Worm (Caenorhabditis elegans) whole organism, early embryonic: ENCODE data around the gene C18G1.6.
"Not testable (repeated sequence)": the region's sequence is repeated elsewhere in the genome, so short reads cannot be mapped to it uniquely, and the experiment has no call there.

Source experiments
- B0310.2 ChIP-seq: sonication (generic microtip); optimal IDR thresholded peaks from 2 replicates; lab custom pipeline; 2016; ENCODE audit warnings: mild to moderate bottlenecking, missing genetic modification characterization, missing compliant biosample characterization
- F13C5.2 ChIP-seq: sonication (generic microtip); optimal IDR thresholded peaks from 2 replicates; lab custom pipeline; 2017; ENCODE audit warnings: mild to moderate bottlenecking, missing genetic modification characterization, inconsistent platforms, missing compliant biosample characterization
- aly-1 ChIP-seq: sonication (generic microtip); optimal IDR thresholded peaks from 2 replicates; lab custom pipeline; 2016; ENCODE audit warnings: missing genetic modification characterization, missing compliant biosample characterization
- ama-1 ChIP-seq: fragments of 150-350 bp; optimal IDR thresholded peaks from 2 replicates; lab custom pipeline; 2014
- ceh-13 ChIP-seq: fragments of 200-800 bp; sonication (Bioruptor generic); optimal IDR thresholded peaks from 2 replicates; lab custom pipeline; 2018; ENCODE audit warnings: mild to moderate bottlenecking, missing genetic modification characterization, missing compliant biosample characterization
- ceh-36 ChIP-seq: sonication (generic microtip); optimal IDR thresholded peaks from 2 replicates; lab custom pipeline; 2016; ENCODE audit warnings: missing genetic modification characterization, inconsistent platforms, missing compliant biosample characterization
- ets-7 ChIP-seq: sonication (generic microtip); optimal IDR thresholded peaks from 2 replicates; lab custom pipeline; 2016; ENCODE audit warnings: missing genotype, missing genetic modification characterization, missing compliant biosample characterization
- flt-1 ChIP-seq: fragments of 200-800 bp; sonication (Bioruptor generic); IDR thresholded peaks from 2 replicates; pipeline ENCODE4 v1.3.6; 2022; ENCODE audit warnings: missing genetic modification characterization, missing compliant biosample characterization
- hmbx-1 ChIP-seq: sonication (generic microtip); optimal IDR thresholded peaks from 2 replicates; lab custom pipeline; 2016; ENCODE audit warnings: mild to moderate bottlenecking, missing genetic modification characterization, missing compliant biosample characterization
- hmg-4 ChIP-seq: fragments of 200-800 bp; sonication (Bioruptor generic); optimal IDR thresholded peaks from 2 replicates; lab custom pipeline; 2018; ENCODE audit warnings: mild to moderate bottlenecking, missing genetic modification characterization, missing compliant biosample characterization
- hnd-1 ChIP-seq: sonication (generic microtip); optimal IDR thresholded peaks from 2 replicates; lab custom pipeline; 2016; ENCODE audit warnings: missing genetic modification characterization, missing compliant biosample characterization
- pes-1 ChIP-seq: fragments of 200-800 bp; sonication (Bioruptor generic); IDR thresholded peaks from 2 replicates; pipeline ENCODE4 v1.3.6; 2022; ENCODE audit warnings: missing genetic modification reagents, missing genetic modification characterization, missing compliant biosample characterization
- scrt-1 ChIP-seq: fragments of 200-800 bp; sonication (Bioruptor generic); IDR thresholded peaks from 2 replicates; pipeline ENCODE4 v1.3.6; 2022; ENCODE audit warnings: missing genetic modification characterization, missing compliant biosample characterization
- sea-1 ChIP-seq: fragments of 200-800 bp; sonication (Bioruptor generic); conservative IDR thresholded peaks from 2 replicates; pipeline ENCODE4 v1.3.6; 2022; ENCODE audit warnings: missing genetic modification characterization, missing compliant biosample characterization
- tbx-11 ChIP-seq: fragments of 200-800 bp; sonication (Bioruptor generic); IDR thresholded peaks from 2 replicates; pipeline ENCODE4 v1.3.6; 2022; ENCODE audit warnings: missing genetic modification characterization, missing compliant biosample characterization
- tbx-37 ChIP-seq: fragments of 200-800 bp; sonication (Bioruptor generic); conservative IDR thresholded peaks from 2 replicates; pipeline ENCODE4 v1.3.6; 2022; ENCODE audit warnings: missing genetic modification reagents, missing genetic modification characterization, missing compliant biosample characterization
- tra-4 ChIP-seq: sonication (generic microtip); optimal IDR thresholded peaks from 2 replicates; lab custom pipeline; 2017; ENCODE audit warnings: missing genetic modification characterization, missing compliant biosample characterization

C18G1.6 gene

ce11 chrV:4760674-4761073, 10.3 kb downstream of the C18G1.6 start, which contains the start of gene bgnt-1.4:
bgnt-1.4 (plus strand) TSS chrV:4760974.
- not testable (repeated sequence) for TF ChIP-seq hmg-4 (GFP tag; lab: Kevin White, UChicago); scrt-1 (GFP tag; lab: Robert Waterston, UW); tbx-11 (GFP tag; lab: Robert Waterston, UW)

ce11 chrV:4766501-4766900, 16.1 kb downstream of the C18G1.6 start, which contains the start of gene C18G1.8:
C18G1.8 (minus strand) TSS chrV:4766601.
- TF ChIP-seq hmbx-1 (tag; lab: Kevin White, UChicago) (no peak), ets-7 (no peak), ceh-13 (GFP tag; lab: Kevin White, UChicago) (no peak), tra-4 (tag; lab: Kevin White, UChicago) (no peak), hnd-1 (tag; lab: Kevin White, UChicago) (no peak), sea-1 (GFP tag; lab: Robert Waterston, UW) (no peak), pes-1 (GFP tag; lab: Robert Waterston, UW) (no peak), ama-1 (lab: Kevin White, UChicago) (no peak), aly-1 (tag; lab: Kevin White, UChicago) (no peak), flt-1 (no peak), F13C5.2 (tag; lab: Kevin White, UChicago) (no peak), ceh-36 (tag; lab: Kevin White, UChicago) (no peak), tbx-11 (GFP tag; lab: Robert Waterston, UW) (no peak), scrt-1 (GFP tag; lab: Robert Waterston, UW) (no peak), tbx-37 (no peak), hmg-4 (GFP tag; lab: Kevin White, UChicago) (no peak), B0310.2 (no peak)

- TF ChIP-seq ceh-36 (tag; lab: Kevin White, UChicago) (no peak), ceh-13 (GFP tag; lab: Kevin White, UChicago) (no peak), ets-7 (no peak), flt-1 (no peak), B0310.2 (no peak), ama-1 (lab: Kevin White, UChicago) (no peak), tbx-37 (no peak), pes-1 (GFP tag; lab: Robert Waterston, UW) (no peak), tbx-11 (GFP tag; lab: Robert Waterston, UW) (no peak), hmg-4 (GFP tag; lab: Kevin White, UChicago) (no peak), scrt-1 (GFP tag; lab: Robert Waterston, UW) (no peak)
These were observed 19.2 kb downstream of the C18G1.6 start, which contains the start of gene C18G1.9 for ce11 chrV:4769633-4770032. C18G1.9 (minus strand) TSS chrV:4769733.

ce11 chrV:4770408-4770947, 20.1 kb downstream of the C18G1.6 start, which contains the start of gene elt-7:
elt-7 (plus strand) TSS chrV:4770670.
- TF ChIP-seq sea-1 (GFP tag; lab: Robert Waterston, UW) (no peak), tra-4 (tag; lab: Kevin White, UChicago) (no peak), ceh-13 (GFP tag; lab: Kevin White, UChicago) (no peak), B0310.2 (no peak), F13C5.2 (tag; lab: Kevin White, UChicago) (no peak), aly-1 (tag; lab: Kevin White, UChicago) (no peak), hmg-4 (GFP tag; lab: Kevin White, UChicago) (no peak), pes-1 (GFP tag; lab: Robert Waterston, UW) (no peak), flt-1 (no peak)

- TF ChIP-seq ceh-36 (tag; lab: Kevin White, UChicago): no peak
- no peak for TF ChIP-seq hmg-4 (GFP tag; lab: Kevin White, UChicago)
- TF ChIP-seq hmbx-1 (tag; lab: Kevin White, UChicago): no peak
- no peak for TF ChIP-seq hnd-1 (tag; lab: Kevin White, UChicago)
- TF ChIP-seq ets-7: no peak
- TF ChIP-seq sea-1 (GFP tag; lab: Robert Waterston, UW): no peak
- TF ChIP-seq B0310.2: no peak
- TF ChIP-seq scrt-1 (GFP tag; lab: Robert Waterston, UW): no peak
- no peak for TF ChIP-seq tbx-11 (GFP tag; lab: Robert Waterston, UW)
- no peak for TF ChIP-seq ceh-13 (GFP tag; lab: Kevin White, UChicago)
- no peak for TF ChIP-seq ama-1 (lab: Kevin White, UChicago)
- TF ChIP-seq tbx-37: no peak
- TF ChIP-seq flt-1: no peak
- no peak for TF ChIP-seq tra-4 (tag; lab: Kevin White, UChicago)
- no peak for TF ChIP-seq pes-1 (GFP tag; lab: Robert Waterston, UW)
- TF ChIP-seq F13C5.2 (tag; lab: Kevin White, UChicago): no peak
- no peak for TF ChIP-seq aly-1 (tag; lab: Kevin White, UChicago)
These were observed 24.7 kb downstream of the C18G1.6 start for ce11 chrV:4775140-4775539.

ce11 chrV:4777388-4777986, 27.1 kb downstream of the C18G1.6 start, which contains the start of gene C18G1.1:
C18G1.1 (plus strand) TSS chrV:4777960.
- no peak for TF ChIP-seq tbx-11 (GFP tag; lab: Robert Waterston, UW)
- no peak for TF ChIP-seq hmg-4 (GFP tag; lab: Kevin White, UChicago)
- TF ChIP-seq sea-1 (GFP tag; lab: Robert Waterston, UW): no peak
- TF ChIP-seq tra-4 (tag; lab: Kevin White, UChicago): no peak
- TF ChIP-seq scrt-1 (GFP tag; lab: Robert Waterston, UW): no peak
- no peak for TF ChIP-seq pes-1 (GFP tag; lab: Robert Waterston, UW)

ce11 chrV:4783313-4783712, 32.9 kb downstream of the C18G1.6 start, which contains the start of gene Y60C6A.1:
Y60C6A.1 (plus strand) TSS chrV:4783613.
- TF ChIP-seq hnd-1 (tag; lab: Kevin White, UChicago): no peak
- no peak for TF ChIP-seq aly-1 (tag; lab: Kevin White, UChicago)
- TF ChIP-seq tbx-37: no peak
- no peak for TF ChIP-seq F13C5.2 (tag; lab: Kevin White, UChicago)
- TF ChIP-seq ceh-13 (GFP tag; lab: Kevin White, UChicago): no peak
